Worm (Caenorhabditis elegans) whole organism, mixed stage, embryonic: ENCODE measurements around the gene vha-19.

ENCODE experiments used
- mab-5 ChIP-seq: fragments of 150-350 bp; optimal IDR thresholded peaks from 2 replicates; lab custom pipeline; 2014; ENCODE audit warnings: missing biosample characterization, missing genetic modification characterization
- nhr-28 ChIP-seq: fragments of 150-350 bp; optimal IDR thresholded peaks from 2 replicates; lab custom pipeline; 2014; ENCODE audit warnings: missing biosample characterization, missing genetic modification characterization

ce11 chrIV:3400941-3401340, 31.9 kb downstream of the vha-19 start:
- TF ChIP-seq mab-5 (tag; lab: Kevin White, UChicago) (no peak), nhr-28 (no peak)
